Fruit fly (Drosophila melanogaster) whole organism, embryonic: ENCODE measurements around the gene CG13367.

ENCODE experiments used
- Aef1 ChIP-seq: fragments of 200-800 bp; sonication (Bioruptor generic); IDR thresholded peaks from 3 replicates; pipeline ENCODE4 v1.3.6; 2022; ENCODE audit warnings: missing biosample characterization, missing genetic modification characterization
- Antp ChIP-seq: fragments of 200-800 bp; sonication (Bioruptor generic); optimal IDR thresholded peaks from 3 replicates; lab custom pipeline; 2016; ENCODE audit warnings: missing biosample characterization, missing genetic modification characterization
- Bteb2 ChIP-seq: fragments of 200-800 bp; sonication (Bioruptor generic); optimal IDR thresholded peaks from 2 replicates; lab custom pipeline; 2016; ENCODE audit warnings: missing biosample characterization, missing genetic modification characterization
- CG10274 ChIP-seq: fragments of 200-800 bp; sonication (Bioruptor generic); optimal IDR thresholded peaks from 3 replicates; lab custom pipeline; 2017; ENCODE audit warnings: missing biosample characterization, mild to moderate bottlenecking, missing genetic modification characterization
- CG10366 ChIP-seq: fragments of 200-800 bp; sonication (Bioruptor generic); IDR thresholded peaks from 2 replicates; pipeline ENCODE4 v1.3.6; 2022; ENCODE audit warnings: missing biosample characterization, missing genetic modification characterization
- CG10654 ChIP-seq: fragments of 200-800 bp; sonication (Bioruptor generic); optimal IDR thresholded peaks from 2 replicates; lab custom pipeline; 2016; ENCODE audit warnings: missing biosample characterization, missing genetic modification characterization
- CG11456 ChIP-seq: fragments of 200-800 bp; sonication (Bioruptor generic); IDR thresholded peaks from 3 replicates; pipeline ENCODE4 v1.3.6; 2022; ENCODE audit warnings: missing biosample characterization, missing genetic modification characterization
- CG15479 ChIP-seq: fragments of 200-800 bp; sonication (Bioruptor generic); optimal IDR thresholded peaks from 3 replicates; lab custom pipeline; 2019; ENCODE audit warnings: missing biosample characterization, mild to moderate bottlenecking, missing genetic modification characterization, moderate library complexity
- CG16815 ChIP-seq: fragments of 200-800 bp; sonication (Bioruptor generic); optimal IDR thresholded peaks from 3 replicates; lab custom pipeline; 2017; ENCODE audit warnings: missing biosample characterization, mild to moderate bottlenecking, missing genetic modification characterization
- CG17186 ChIP-seq: fragments of 200-800 bp; sonication (Bioruptor generic); optimal IDR thresholded peaks from 3 replicates; lab custom pipeline; 2017; ENCODE audit warnings: missing biosample characterization, missing genetic modification reagents, missing genetic modification characterization
- CG18011 ChIP-seq: fragments of 200-800 bp; sonication (Bioruptor generic); optimal IDR thresholded peaks from 2 replicates; lab custom pipeline; 2017; ENCODE audit warnings: missing biosample characterization, missing genetic modification characterization, mild to moderate bottlenecking, moderate library complexity, missing genotype
- CG1832 ChIP-seq: fragments of 200-800 bp; sonication (Bioruptor generic); optimal IDR thresholded peaks from 2 replicates; lab custom pipeline; 2017; ENCODE audit warnings: missing biosample characterization, mild to moderate bottlenecking, missing genetic modification characterization, inconsistent platforms
- CG18764 ChIP-seq: fragments of 200-800 bp; sonication (Bioruptor generic); optimal IDR thresholded peaks from 3 replicates; lab custom pipeline; 2016; ENCODE audit warnings: missing biosample characterization, missing genetic modification characterization
- CG2199 ChIP-seq: fragments of 200-800 bp; sonication (Bioruptor generic); IDR thresholded peaks from 3 replicates; pipeline ENCODE4 v1.3.6; 2022; ENCODE audit warnings: missing biosample characterization, missing genetic modification characterization
- CG3065 ChIP-seq: fragments of 200-800 bp; sonication (Bioruptor generic); optimal IDR thresholded peaks from 2 replicates; lab custom pipeline; 2016; ENCODE audit warnings: missing biosample characterization, missing genetic modification characterization
- CG6272 ChIP-seq: fragments of 200-800 bp; sonication (Bioruptor generic); IDR thresholded peaks from 2 replicates; pipeline ENCODE4 v1.3.6; 2022; ENCODE audit warnings: missing biosample characterization, missing genetic modification characterization
- CG8478 ChIP-seq: fragments of >200 bp; optimal IDR thresholded peaks from 2 replicates; lab custom pipeline; 2018
- CG8944 ChIP-seq: fragments of 200-800 bp; sonication (Bioruptor generic); optimal IDR thresholded peaks from 3 replicates; lab custom pipeline; 2016; ENCODE audit warnings: missing biosample characterization, missing genetic modification characterization
- HHEX ChIP-seq: fragments of 200-800 bp; sonication (Bioruptor generic); optimal IDR thresholded peaks from 3 replicates; lab custom pipeline; 2017; ENCODE audit warnings: missing biosample characterization, mild to moderate bottlenecking, missing genetic modification characterization, missing genetic modification reagents
- Hey ChIP-seq: fragments of 200-800 bp; sonication (Bioruptor generic); optimal IDR thresholded peaks from 3 replicates; lab custom pipeline; 2018; ENCODE audit warnings: missing biosample characterization, mild to moderate bottlenecking, missing genetic modification characterization
- Kr ChIP-seq: fragments of 200-800 bp; sonication (Bioruptor generic); optimal IDR thresholded peaks from 2 replicates; lab custom pipeline; 2017; ENCODE audit warnings: missing biosample characterization, mild to moderate bottlenecking, missing genetic modification characterization
- Myb ChIP-seq: fragments of 200-800 bp; sonication (Bioruptor generic); optimal IDR thresholded peaks from 2 replicates; lab custom pipeline; 2016; ENCODE audit warnings: missing biosample characterization, missing genetic modification characterization
- Nf-YB ChIP-seq: fragments of 200-800 bp; sonication (Bioruptor generic); optimal IDR thresholded peaks from 3 replicates; lab custom pipeline; 2019; ENCODE audit warnings: missing biosample characterization, mild to moderate bottlenecking, missing genetic modification characterization, moderate library complexity
- Scr ChIP-seq: fragments of 200-800 bp; sonication (Bioruptor generic); IDR thresholded peaks from 2 replicates; pipeline ENCODE4 v1.3.6; 2022; ENCODE audit warnings: missing biosample characterization, missing genetic modification characterization; ENCODE audit not compliant: partially characterized antibody
- Sry-β ChIP-seq: fragments of 200-800 bp; sonication (Bioruptor generic); optimal IDR thresholded peaks from 2 replicates; lab custom pipeline; 2018; ENCODE audit warnings: missing biosample characterization, mild to moderate bottlenecking, missing genetic modification characterization, moderate library complexity
- Sry-δ ChIP-seq: fragments of 200-800 bp; sonication (Bioruptor generic); optimal IDR thresholded peaks from 2 replicates; lab custom pipeline; 2016; ENCODE audit warnings: missing biosample characterization, missing genetic modification characterization
- Trl ChIP-seq, 3 experiments: fragments of >200 bp in 2 of 3; fragments of 200-800 bp in 1 of 3; sonication (Bioruptor generic) in 1 of 3; optimal IDR thresholded peaks; 2 replicates in 1 of 3; 3 replicates in 2 of 3; lab custom pipeline; 2016 to 2017; ENCODE audit warnings: missing biosample characterization in 1 of 3, missing genetic modification characterization in 1 of 3
- bbx ChIP-seq: fragments of 200-800 bp; sonication (Bioruptor generic); IDR thresholded peaks from 2 replicates; pipeline ENCODE4 v1.3.6; 2022; ENCODE audit warnings: missing biosample characterization, missing genetic modification characterization; ENCODE audit not compliant: partially characterized antibody
- cato ChIP-seq: fragments of 200-800 bp; sonication (Bioruptor generic); optimal IDR thresholded peaks from 2 replicates; lab custom pipeline; 2016; ENCODE audit warnings: missing biosample characterization, missing genetic modification characterization, borderline replicate concordance
- cwo ChIP-seq: fragments of 200-800 bp; sonication (Bioruptor generic); optimal IDR thresholded peaks from 3 replicates; lab custom pipeline; 2017; ENCODE audit warnings: missing biosample characterization, missing genetic modification characterization, mild to moderate bottlenecking, moderate library complexity, missing genetic modification reagents
- dati ChIP-seq: fragments of 200-800 bp; sonication (Bioruptor generic); IDR thresholded peaks from 2 replicates; pipeline ENCODE4 v1.3.6; 2022; ENCODE audit warnings: missing biosample characterization, missing genetic modification characterization
- eyg ChIP-seq: fragments of 200-800 bp; sonication (Bioruptor generic); optimal IDR thresholded peaks from 3 replicates; lab custom pipeline; 2016; ENCODE audit warnings: missing biosample characterization, missing genetic modification characterization
- fd64A ChIP-seq: fragments of 200-800 bp; sonication (Bioruptor generic); optimal IDR thresholded peaks from 3 replicates; lab custom pipeline; 2018; ENCODE audit warnings: missing biosample characterization, mild to moderate bottlenecking, missing genetic modification characterization
- gt ChIP-seq: fragments of 200-800 bp; sonication (Bioruptor generic); IDR thresholded peaks from 2 replicates; pipeline ENCODE4 v1.3.6; 2022; ENCODE audit warnings: missing biosample characterization, missing genetic modification characterization
- her ChIP-seq: fragments of 200-800 bp; sonication (Bioruptor generic); optimal IDR thresholded peaks from 2 replicates; lab custom pipeline; 2016; ENCODE audit warnings: missing biosample characterization, missing genetic modification characterization
- lab ChIP-seq: fragments of 200-800 bp; sonication (Bioruptor generic); optimal IDR thresholded peaks from 3 replicates; lab custom pipeline; 2017; ENCODE audit warnings: missing biosample characterization, missing genetic modification characterization, mild to moderate bottlenecking, moderate library complexity, missing genetic modification reagents
- luna ChIP-seq: fragments of 200-800 bp; sonication (Bioruptor generic); optimal IDR thresholded peaks from 2 replicates; lab custom pipeline; 2016; ENCODE audit warnings: missing biosample characterization, missing genetic modification characterization
- mld ChIP-seq: fragments of 200-800 bp; sonication (Bioruptor generic); IDR thresholded peaks from 3 replicates; pipeline ENCODE4 v1.3.6; 2022; ENCODE audit warnings: missing biosample characterization, missing genetic modification characterization; ENCODE audit not compliant: partially characterized antibody
- nerfin-1 ChIP-seq: fragments of 200-800 bp; sonication (Bioruptor generic); optimal IDR thresholded peaks from 3 replicates; lab custom pipeline; 2019; ENCODE audit warnings: missing biosample characterization, mild to moderate bottlenecking, missing genetic modification characterization, moderate library complexity
- nerfin-2 ChIP-seq: fragments of 200-800 bp; sonication (Bioruptor generic); IDR thresholded peaks from 2 replicates; pipeline ENCODE4 v1.3.6; 2022; ENCODE audit warnings: missing biosample characterization, missing genetic modification characterization; ENCODE audit not compliant: partially characterized antibody
- otp ChIP-seq: fragments of 200-800 bp; sonication (Bioruptor generic); IDR thresholded peaks from 3 replicates; pipeline ENCODE4, ENCODE4 v1.3.6; 2022; ENCODE audit warnings: missing biosample characterization, missing genetic modification characterization
- repo ChIP-seq: fragments of 200-800 bp; sonication (Bioruptor generic); optimal IDR thresholded peaks from 2 replicates; lab custom pipeline; 2016; ENCODE audit warnings: missing biosample characterization, missing genetic modification characterization
- slbo ChIP-seq: fragments of 200-800 bp; sonication (Bioruptor generic); IDR thresholded peaks from 2 replicates; pipeline ENCODE4 v1.3.6; 2022; ENCODE audit warnings: missing biosample characterization, missing genetic modification characterization
- sr ChIP-seq: fragments of 200-800 bp; sonication (Bioruptor generic); IDR thresholded peaks from 3 replicates; pipeline ENCODE4 v1.3.6; 2022; ENCODE audit warnings: missing biosample characterization, missing genetic modification characterization
- stc ChIP-seq: fragments of 200-800 bp; sonication (Bioruptor generic); IDR thresholded peaks from 2 replicates; pipeline ENCODE4 v1.3.6; 2022; ENCODE audit warnings: missing biosample characterization, missing genetic modification characterization
- stwl ChIP-seq: fragments of 200-800 bp; sonication (Bioruptor generic); optimal IDR thresholded peaks from 3 replicates; lab custom pipeline; 2018; ENCODE audit warnings: missing biosample characterization, mild to moderate bottlenecking, missing genetic modification characterization, moderate library complexity
- usp ChIP-seq: fragments of >200 bp; optimal IDR thresholded peaks from 2 replicates; lab custom pipeline; 2017; ENCODE audit warnings: missing biosample characterization, missing genetic modification characterization
- z ChIP-seq: fragments of 200-800 bp; sonication (Bioruptor generic); IDR thresholded peaks from 3 replicates; pipeline ENCODE4 v1.3.6; 2022; ENCODE audit warnings: missing biosample characterization, missing genetic modification characterization
- zen2 ChIP-seq: fragments of 200-800 bp; sonication (Bioruptor generic); IDR thresholded peaks from 3 replicates; pipeline ENCODE4 v1.3.6; 2022; ENCODE audit warnings: missing biosample characterization, missing genetic modification characterization; ENCODE audit not compliant: partially characterized antibody

CG13367 gene

dm6 chrX:655492-656379, 11.2 kb downstream of the CG13367 start, which contains the start of the genes Hmt4-20 and SkpA (continued):
- TF ChIP-seq Trl (optimal IDR thresholded peaks at IDR 0.05; lab: Kevin White, UChicago), result peak in 1 of 2 experiments; percentile 30
- TF ChIP-seq Trl (GFP tag; optimal IDR thresholded peaks at IDR 0.05; lab: Kevin White, UChicago), result no peak
- no peak for TF ChIP-seq Bteb2 (GFP tag; lab: Kevin White, UChicago)
- TF ChIP-seq nerfin-1 (tag; lab: Kevin White, UChicago), result no peak
- no peak for TF ChIP-seq Aef1 (GFP tag; lab: Robert Waterston, UW)
- TF ChIP-seq CG1832 (GFP tag; lab: Kevin White, UChicago), result peak; percentile 84
- TF ChIP-seq Sry-β, result peak; percentile 50
- TF ChIP-seq CG17186 (GFP tag; lab: Kevin White, UChicago), result peak; percentile 65
- TF ChIP-seq repo (GFP tag; lab: Kevin White, UChicago), result no peak
- TF ChIP-seq dati (GFP tag; lab: Robert Waterston, UW), result no peak
- no peak for TF ChIP-seq z
- TF ChIP-seq bbx, result peak; percentile 91
- no peak for TF ChIP-seq CG11456
- TF ChIP-seq otp (GFP tag; lab: Robert Waterston, UW), result no peak
- no peak for TF ChIP-seq CG15479 (GFP tag; lab: Kevin White, UChicago)
- TF ChIP-seq HHEX, result no peak
- peak; percentile 82 for TF ChIP-seq nerfin-2 (GFP tag; lab: Robert Waterston, UW)
- TF ChIP-seq Scr (GFP tag; lab: Robert Waterston, UW), result peak; percentile 92
- TF ChIP-seq Nf-YB (GFP tag; lab: Kevin White, UChicago), result no peak
- TF ChIP-seq stc (GFP tag; lab: Robert Waterston, UW), result no peak
- no peak for TF ChIP-seq CG8944 (GFP tag; lab: Kevin White, UChicago)
- no peak for TF ChIP-seq CG16815 (GFP tag; lab: Kevin White, UChicago)
- TF ChIP-seq CG2199, result no peak
- no peak for TF ChIP-seq eyg (GFP tag; lab: Kevin White, UChicago)
- peak; percentile 78; the same call in 2 of the 3 replicates for TF ChIP-seq mld
- no peak for TF ChIP-seq CG3065 (GFP tag; lab: Kevin White, UChicago)
- peak; percentile 84 for TF ChIP-seq CG8478 (lab: Kevin White, UChicago)
- TF ChIP-seq cwo (GFP tag; lab: Kevin White, UChicago), result no peak
- peak; percentile 16 for TF ChIP-seq Antp (GFP tag; lab: Kevin White, UChicago)
- TF ChIP-seq fd64A (GFP tag; lab: Kevin White, UChicago), result no peak
- TF ChIP-seq CG10274 (GFP tag; lab: Kevin White, UChicago), result no peak
- TF ChIP-seq gt (GFP tag; lab: Robert Waterston, UW), result no peak
- no peak for TF ChIP-seq her (GFP tag; lab: Kevin White, UChicago)
- TF ChIP-seq lab (GFP tag; lab: Kevin White, UChicago), result no peak
- TF ChIP-seq CG18764, result no peak
- TF ChIP-seq Myb (GFP tag; lab: Kevin White, UChicago), result peak; percentile 74
- no peak for TF ChIP-seq CG18011 (GFP tag; lab: Kevin White, UChicago)
- TF ChIP-seq luna, result no peak
- peak; percentile 76; the same call in 1 of the 3 replicates for TF ChIP-seq zen2 (GFP tag; lab: Robert Waterston, UW)
- no peak for TF ChIP-seq Kr (GFP tag; lab: Kevin White, UChicago)
- TF ChIP-seq sr (GFP tag; lab: Robert Waterston, UW), result no peak
- no peak for TF ChIP-seq CG10654
- TF ChIP-seq CG6272 (GFP tag; lab: Robert Waterston, UW), result peak; percentile 36; the same call in 1 of the 2 replicates
- TF ChIP-seq CG10366 (GFP tag; lab: Robert Waterston, UW), result no peak
- TF ChIP-seq Sry-δ (GFP tag; lab: Kevin White, UChicago), result peak; percentile 99
- no peak for TF ChIP-seq cato
- TF ChIP-seq slbo (GFP tag; lab: Robert Waterston, UW), result peak; percentile 37
- peak; percentile 16 for TF ChIP-seq stwl (tag; lab: Kevin White, UChicago)
- no peak for TF ChIP-seq Hey
- no peak for TF ChIP-seq usp
